Fruit fly (Drosophila melanogaster) whole organism, wandering third instar larva: Measurements from ENCODE around the gene DEF8.

ENCODE experiments used
- CG32264 ChIP-seq: fragments of 200-800 bp; sonication (Bioruptor generic); optimal IDR thresholded peaks from 2 replicates; lab custom pipeline; 2016; ENCODE audit warnings: missing biosample characterization, missing genetic modification characterization
- CG9705 ChIP-seq: fragments of 200-800 bp; sonication (Bioruptor generic); optimal IDR thresholded peaks from 2 replicates; lab custom pipeline; 2018; ENCODE audit warnings: missing biosample characterization, mild to moderate bottlenecking, missing genetic modification characterization
- CrebA ChIP-seq: fragments of 200-800 bp; sonication (Bioruptor generic); optimal IDR thresholded peaks from 2 replicates; lab custom pipeline; 2016; ENCODE audit warnings: missing biosample characterization, mild to moderate bottlenecking, missing genetic modification characterization, borderline replicate concordance
- Dfd ChIP-seq: fragments of >200 bp; optimal IDR thresholded peaks from 2 replicates; lab custom pipeline; 2017; ENCODE audit warnings: missing biosample characterization, missing genetic modification characterization
- Dif ChIP-seq: fragments of 200-275, 200-300 bp; sonication (Bioruptor generic); optimal IDR thresholded peaks from 2 replicates; lab custom pipeline; 2018; ENCODE audit warnings: missing biosample characterization, missing genetic modification characterization; ENCODE audit not compliant: partially characterized antibody
- Hr83 ChIP-seq: fragments of 200-300 bp; sonication (Bioruptor generic); optimal IDR thresholded peaks from 2 replicates; lab custom pipeline; 2016; ENCODE audit warnings: missing biosample characterization, mild to moderate bottlenecking, missing genetic modification characterization, moderate library complexity; ENCODE audit not compliant: poor library complexity, severe bottlenecking
- Jra ChIP-seq: sonication (Bioruptor generic); optimal IDR thresholded peaks from 2 replicates; lab custom pipeline; 2016; ENCODE audit warnings: missing biosample characterization, missing genetic modification characterization
- Mio ChIP-seq: sonication (Bioruptor generic); optimal IDR thresholded peaks from 2 replicates; lab custom pipeline; 2016; ENCODE audit warnings: missing biosample characterization, missing genetic modification characterization
- Myc ChIP-seq: fragments of >200 bp; optimal IDR thresholded peaks from 2 replicates; lab custom pipeline; 2017
- OdsH ChIP-seq: fragments of 200-800 bp; sonication (Bioruptor generic); optimal IDR thresholded peaks from 2 replicates; lab custom pipeline; 2016; ENCODE audit warnings: missing biosample characterization, mild to moderate bottlenecking, missing genetic modification characterization
- Rel ChIP-seq, 2 experiments: fragments of 200-800 bp; sonication (Bioruptor generic) in 1 of 2; optimal IDR thresholded peaks; 2 replicates in 1 of 2; 3 replicates in 1 of 2; lab custom pipeline; 2016 to 2019; ENCODE audit warnings: mild to moderate bottlenecking in 2 of 2, missing biosample characterization in 2 of 2, missing genetic modification characterization in 2 of 2, moderate library complexity in 1 of 2
- Sp1 ChIP-seq: fragments of 200-800 bp; sonication (Bioruptor generic); optimal IDR thresholded peaks from 3 replicates; lab custom pipeline; 2019; ENCODE audit warnings: missing biosample characterization, mild to moderate bottlenecking, missing genetic modification characterization, moderate library complexity
- Vsx2 ChIP-seq: fragments of 200-300, 225-300 bp; sonication (Bioruptor generic); optimal IDR thresholded peaks from 2 replicates; lab custom pipeline; 2018; ENCODE audit warnings: missing biosample characterization, missing genetic modification characterization; ENCODE audit not compliant: partially characterized antibody
- br ChIP-seq: fragments of 200-800 bp; sonication (Bioruptor generic); optimal IDR thresholded peaks from 2 replicates; lab custom pipeline; 2016; ENCODE audit warnings: missing biosample characterization, missing genetic modification characterization
- dmrt93B ChIP-seq: fragments of 200-800 bp; sonication (Bioruptor generic); optimal IDR thresholded peaks from 2 replicates; lab custom pipeline; 2018; ENCODE audit warnings: missing biosample characterization, mild to moderate bottlenecking, missing genetic modification characterization
- dsf ChIP-seq: sonication (Bioruptor generic); optimal IDR thresholded peaks from 2 replicates; lab custom pipeline; 2016; ENCODE audit warnings: missing biosample characterization, missing genetic modification characterization, borderline replicate concordance
- ey ChIP-seq: fragments of 200-800 bp; sonication (Bioruptor generic); optimal IDR thresholded peaks from 2 replicates; lab custom pipeline; 2016; ENCODE audit warnings: missing biosample characterization, missing genetic modification characterization
- foxo ChIP-seq, 2 experiments: fragments of 200-800 bp; sonication (Bioruptor generic); optimal IDR thresholded peaks; 2 replicates in 1 of 2; 3 replicates in 1 of 2; lab custom pipeline; 2016 to 2017; ENCODE audit warnings: missing biosample characterization in 2 of 2, missing genetic modification characterization in 2 of 2
- h ChIP-seq: fragments of 200-800 bp; sonication (Bioruptor generic); optimal IDR thresholded peaks from 3 replicates; lab custom pipeline; 2016; ENCODE audit warnings: missing biosample characterization, mild to moderate bottlenecking, missing genetic modification characterization
- lola ChIP-seq: fragments of >200 bp; optimal IDR thresholded peaks from 2 replicates; lab custom pipeline; 2017; ENCODE audit warnings: missing biosample characterization, missing genetic modification characterization
- pan ChIP-seq: fragments of >200 bp; optimal IDR thresholded peaks from 2 replicates; lab custom pipeline; 2017
- psq ChIP-seq: fragments of 200-800 bp; sonication (Bioruptor generic); optimal IDR thresholded peaks from 3 replicates; lab custom pipeline; 2017; ENCODE audit warnings: missing biosample characterization, mild to moderate bottlenecking, missing genetic modification characterization, moderate library complexity
- rgr ChIP-seq: fragments of 200-800 bp; sonication (Bioruptor generic); optimal IDR thresholded peaks from 3 replicates; lab custom pipeline; 2016; ENCODE audit warnings: missing biosample characterization, mild to moderate bottlenecking, missing genetic modification characterization
- sage ChIP-seq: fragments of 200-800 bp; sonication (Bioruptor generic); optimal IDR thresholded peaks from 2 replicates; lab custom pipeline; 2016; ENCODE audit warnings: missing biosample characterization, mild to moderate bottlenecking, missing genetic modification characterization
- sv ChIP-seq: fragments of 200-800 bp; sonication (Bioruptor generic); optimal IDR thresholded peaks from 3 replicates; lab custom pipeline; 2016; ENCODE audit warnings: missing biosample characterization, missing genetic modification characterization
- usp ChIP-seq: fragments of >200 bp; optimal IDR thresholded peaks from 2 replicates; lab custom pipeline; 2017; ENCODE audit warnings: missing biosample characterization, missing genetic modification characterization
- woc ChIP-seq: sonication (Bioruptor generic); optimal IDR thresholded peaks from 2 replicates; lab custom pipeline; 2016; ENCODE audit warnings: missing biosample characterization, mild to moderate bottlenecking, missing genetic modification characterization

Gene DEF8

dm6 chr3L:12139232-12139698 lies 7.3 kb downstream of the DEF8 start (continued):
- TF ChIP-seq CrebA (GFP tag; lab: Kevin White, UChicago) (no peak), CG32264 (GFP tag; lab: Kevin White, UChicago) (no peak), Mio (no peak)
- TF ChIP-seq, all 38 proteins: peak for 15

dm6 chr3L:12145709-12146694 lies 14.1 kb downstream of the DEF8 start, which contains the start of the genes eIF3l and Nrx-IV:
Gene eIF3l (minus strand): TSS chr3L:12146097.
Gene Nrx-IV (plus strand): TSS chr3L:12146519.
- TF ChIP-seq ey (GFP tag; lab: Kevin White, UChicago) (no peak), Rel (GFP tag; optimal IDR thresholded peaks at IDR 0.05; lab: Kevin White, UChicago) (no peak), Rel (tag; optimal IDR thresholded peaks at IDR 0.05; lab: Kevin White, UChicago) (peak; percentile 73), woc (GFP tag; lab: Kevin White, UChicago) (peak; percentile 62)

- TF ChIP-seq psq (GFP tag; lab: Kevin White, UChicago) (peak; percentile 80), Sp1 (GFP tag; lab: Kevin White, UChicago) (no peak), dsf (no peak)
- TF ChIP-seq, all 38 proteins: peak for 1
Observed at dm6 chr3L:12146970-12147369, 15.0 kb downstream of the DEF8 start.

dm6 chr3L:12149024-12149423 lies 17.1 kb downstream of the DEF8 start, which contains the start of gene CG32099:
Gene CG32099 (plus strand): TSS chr3L:12149273.
- TF ChIP-seq woc (GFP tag; lab: Kevin White, UChicago) (no peak), Mio (no peak), Rel (GFP tag; optimal IDR thresholded peaks at IDR 0.05; lab: Kevin White, UChicago) (no peak), Rel (tag; optimal IDR thresholded peaks at IDR 0.05; lab: Kevin White, UChicago) (peak; percentile 82)

dm6 chr3L:12162156-12162682 lies 30.3 kb downstream of the DEF8 start:
- TF ChIP-seq sv (GFP tag; lab: Kevin White, UChicago) (no peak), lola (GFP tag; lab: Kevin White, UChicago) (no peak), h (no peak), sage (GFP tag; lab: Kevin White, UChicago) (no peak), dsf (no peak), rgr (GFP tag; lab: Kevin White, UChicago) (no peak), Dfd (GFP tag; lab: Kevin White, UChicago) (no peak), dmrt93B (no peak), usp (GFP tag; lab: Kevin White, UChicago) (no peak), CG9705 (GFP tag; lab: Kevin White, UChicago) (no peak), Mio (no peak), psq (GFP tag; lab: Kevin White, UChicago) (no peak), Vsx2 (no peak), foxo (GFP tag; optimal IDR thresholded peaks at IDR 0.05; lab: Kevin White, UChicago) (no peak), br (GFP tag; lab: Kevin White, UChicago) (no peak), ey (GFP tag; lab: Kevin White, UChicago) (no peak), pan (no peak), Dif (GFP tag; lab: Kevin White, UChicago) (no peak)

- TF ChIP-seq Myc (lab: Kevin White, UChicago) (no peak), usp (GFP tag; lab: Kevin White, UChicago) (no peak), lola (GFP tag; lab: Kevin White, UChicago) (no peak), Jra (GFP tag; lab: Kevin White, UChicago) (no peak), ey (GFP tag; lab: Kevin White, UChicago) (no peak), OdsH (GFP tag; lab: Kevin White, UChicago) (no peak), Hr83 (GFP tag; lab: Kevin White, UChicago) (no peak), psq (GFP tag; lab: Kevin White, UChicago) (no peak), Dfd (GFP tag; lab: Kevin White, UChicago) (no peak), woc (GFP tag; lab: Kevin White, UChicago) (no peak)
Observed at dm6 chr3L:12163082-12163481, 31.1 kb downstream of the DEF8 start.
